Worm (Caenorhabditis elegans): Measurements from ENCODE around the gene srh-19.

DNA sequence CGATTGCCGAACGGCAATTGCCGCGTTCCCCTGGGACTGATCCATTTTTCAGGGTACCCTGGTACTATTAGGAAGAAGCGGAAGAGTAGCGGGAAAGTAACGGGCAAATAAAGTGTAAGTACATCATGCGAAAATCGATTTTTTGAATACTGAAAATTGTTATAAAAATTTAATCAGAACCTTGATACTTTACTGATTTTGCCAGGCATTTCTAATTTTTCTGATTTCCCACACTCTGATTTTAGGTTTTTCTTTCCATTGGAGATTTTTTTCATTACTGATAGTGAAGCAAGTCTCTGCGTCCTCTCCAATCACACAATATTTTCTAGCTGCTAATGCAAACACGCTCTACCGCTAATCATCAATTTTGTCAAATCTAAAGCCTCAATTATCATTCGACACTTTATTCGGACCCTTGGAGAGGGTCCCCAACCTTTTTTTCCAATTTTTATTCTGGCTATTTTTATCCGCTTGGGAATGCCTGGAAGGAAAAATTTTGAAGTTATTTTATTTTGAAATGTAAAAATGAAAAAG lies 6.3 kb downstream of the srh-19 start, which contains the start of gene F19G12.9:
- no peak for TF ChIP-seq nhr-237 (tag; optimal IDR thresholded peaks at IDR 0.05)
- TF ChIP-seq zag-1 (tag; optimal IDR thresholded peaks at IDR 0.05): no peak

All from whole organism, L3 larva.